Worm (Caenorhabditis elegans): Measurements from ENCODE around the gene F56D6.6.
A peak's percentile ranks its signal among the peaks of the same experiment; 100 is the strongest.

The F56D6.6 gene

DNA sequence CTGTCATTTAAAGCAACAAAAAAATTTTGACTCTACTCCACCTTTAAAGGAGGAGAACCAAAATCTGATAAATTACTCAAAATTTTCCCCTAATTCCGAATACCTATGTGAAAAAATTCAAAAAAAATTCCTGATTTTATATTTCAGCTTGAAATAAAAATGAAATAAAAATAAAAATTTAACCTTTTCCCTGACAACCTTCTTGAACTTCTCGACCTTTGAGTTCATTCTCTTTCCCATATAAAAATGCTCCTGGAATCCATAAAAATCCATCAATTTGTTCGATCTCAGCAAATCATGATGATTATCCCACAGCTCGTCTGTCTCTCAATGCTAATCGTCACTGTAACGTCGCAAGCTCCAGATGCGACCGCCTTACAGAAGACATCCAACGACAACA, at the start of gene F56D6.6:
Gene F56D6.6 (plus strand): TSS at position 301 of the 400 bp plus-strand sequence.
- no peak for TF ChIP-seq F49E8.2 (tag; optimal IDR thresholded peaks at IDR 0.05; ENCODE audit: borderline replicate concordance)
- TF ChIP-seq mdt-29 (GFP tag; IDR thresholded peaks at IDR 0.05), result no peak
- no peak for TF ChIP-seq lir-3 (tag; optimal IDR thresholded peaks at IDR 0.05)
- no peak for TF ChIP-seq skn-1 (tag; optimal IDR thresholded peaks at IDR 0.05)
- no peak for TF ChIP-seq rbr-2 (tag; optimal IDR thresholded peaks at IDR 0.05)
- no peak for TF ChIP-seq daf-8 (GFP tag; IDR thresholded peaks at IDR 0.05)
- TF ChIP-seq hif-1 (tag; optimal IDR thresholded peaks at IDR 0.05), result no peak
- no peak for TF ChIP-seq gei-8 (GFP tag; optimal IDR thresholded peaks at IDR 0.05)

DNA sequence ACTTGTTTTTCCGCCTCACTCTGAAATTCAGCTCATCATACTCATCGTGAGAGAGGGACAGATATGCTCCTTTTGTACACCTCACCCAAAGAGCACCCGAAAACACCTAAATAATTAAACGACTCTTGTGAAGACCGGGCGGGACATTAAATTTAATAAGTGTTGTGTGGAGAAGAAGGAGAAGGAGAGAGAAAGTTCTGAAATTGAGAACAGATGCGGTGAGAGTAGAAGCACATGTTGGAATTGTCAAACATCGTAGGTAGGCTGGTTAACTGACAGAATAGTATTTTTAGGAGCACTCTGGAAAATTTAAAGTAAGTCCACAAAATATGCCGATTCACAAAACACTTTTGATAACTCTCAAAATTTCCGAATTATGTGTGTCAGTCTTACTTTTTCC, 49.5 kb upstream of the F56D6.6 start:
- TF ChIP-seq nhr-48 (tag; optimal IDR thresholded peaks at IDR 0.05), result no peak
- no peak for TF ChIP-seq dve-1 (tag; optimal IDR thresholded peaks at IDR 0.05; ENCODE audit: insufficient read depth)
- no peak for TF ChIP-seq Y5F2A.4 (GFP tag; optimal IDR thresholded peaks at IDR 0.05)
- TF ChIP-seq unc-130 (GFP tag; optimal IDR thresholded peaks at IDR 0.05), result no peak
- no peak for TF ChIP-seq lsy-2 (tag; optimal IDR thresholded peaks at IDR 0.05)
- TF ChIP-seq lir-3 (tag; optimal IDR thresholded peaks at IDR 0.05), result no peak
- no peak for TF ChIP-seq fos-1 (tag; optimal IDR thresholded peaks at IDR 0.05)
- no peak for TF ChIP-seq unc-62 (GFP tag; optimal IDR thresholded peaks at IDR 0.05 in 1 of 2)
- TF ChIP-seq unc-62 (tag; optimal IDR thresholded peaks at IDR 0.05), result no peak
- TF ChIP-seq ceh-44 (GFP tag; IDR thresholded peaks at IDR 0.05), result no peak
- no peak for TF ChIP-seq lin-15B (tag; optimal IDR thresholded peaks at IDR 0.05)
- TF ChIP-seq saeg-2 (GFP tag; IDR thresholded peaks at IDR 0.05), result no peak
- TF ChIP-seq hlh-11 (tag; optimal IDR thresholded peaks at IDR 0.05), result no peak
- no peak for TF ChIP-seq hlh-30 (tag; optimal IDR thresholded peaks at IDR 0.05; ENCODE audit: insufficient read depth)
- TF ChIP-seq dpl-1 (GFP tag; optimal IDR thresholded peaks at IDR 0.05), result no peak
- TF ChIP-seq ama-1 (optimal IDR thresholded peaks at IDR 0.05), result no peak
- no peak for TF ChIP-seq spr-1 (tag; optimal IDR thresholded peaks at IDR 0.05)
- no peak for TF ChIP-seq daf-16 (GFP tag; optimal IDR thresholded peaks at IDR 0.05)
- no peak for TF ChIP-seq daf-16 (tag; optimal IDR thresholded peaks at IDR 0.05)
- TF ChIP-seq nhr-237 (tag; optimal IDR thresholded peaks at IDR 0.05), result no peak
- no peak for TF ChIP-seq zip-2 (tag; optimal IDR thresholded peaks at IDR 0.05)
- TF ChIP-seq lin-1 (GFP tag; IDR thresholded peaks at IDR 0.05), result no peak

ce11 chrIV:3854606-3855005, 48.4 kb upstream of the F56D6.6 start:
- no peak for TF ChIP-seq Y75B8A.6 (GFP tag; IDR thresholded peaks at IDR 0.05)
- no peak for TF ChIP-seq snpc-4 (tag; optimal IDR thresholded peaks at IDR 0.05)
- peak in 1 of 2 experiments; percentile 61 for TF ChIP-seq unc-62 (GFP tag; optimal IDR thresholded peaks at IDR 0.05 in 1 of 2)
- TF ChIP-seq unc-62 (tag; optimal IDR thresholded peaks at IDR 0.05), result no peak
- peak; percentile 51 for TF ChIP-seq set-16 (GFP tag; IDR thresholded peaks at IDR 0.05)
- no peak for TF ChIP-seq lir-3 (tag; optimal IDR thresholded peaks at IDR 0.05)
- no peak for TF ChIP-seq T20F7.1 (GFP tag; optimal IDR thresholded peaks at IDR 0.05)
- TF ChIP-seq F10B5.3 (tag; optimal IDR thresholded peaks at IDR 0.05), result no peak
- TF ChIP-seq nhr-11 (tag; optimal IDR thresholded peaks at IDR 0.05), result no peak
- TF ChIP-seq gei-8 (GFP tag; optimal IDR thresholded peaks at IDR 0.05), result no peak
- no peak for TF ChIP-seq F37D6.2 (tag; optimal IDR thresholded peaks at IDR 0.05)
- TF ChIP-seq Y105C5A.15 (GFP tag; IDR thresholded peaks at IDR 0.05), result no peak
- no peak for TF ChIP-seq spr-1 (tag; optimal IDR thresholded peaks at IDR 0.05)
- peak; percentile 88 for TF ChIP-seq aha-1 (tag)
- TF ChIP-seq fkh-10 (GFP tag; optimal IDR thresholded peaks at IDR 0.05), result no peak
- TF ChIP-seq nhr-25 (tag; optimal IDR thresholded peaks at IDR 0.05; ENCODE audit: borderline replicate concordance, insufficient read depth), result no peak
- TF ChIP-seq mxl-2 (GFP tag; conservative IDR thresholded peaks at IDR 0.05), result no peak

Data from whole organism, L4 larva.